Fruit fly (Drosophila melanogaster) whole organism, embryonic: ENCODE results near the gene alpha4GT2.

Experiments used
- CG31224 ChIP-seq: fragments of 200-800 bp; sonication (Bioruptor generic); IDR thresholded peaks from 2 replicates; pipeline ENCODE4 v1.3.6; 2022; ENCODE audit warnings: missing biosample characterization, missing genetic modification characterization
- CG7372 ChIP-seq: fragments of 200-800 bp; sonication (Bioruptor generic); IDR thresholded peaks from 2 replicates; pipeline ENCODE4 v1.3.6; 2022; ENCODE audit warnings: missing biosample characterization, missing genetic modification characterization
- CG9215 ChIP-seq: fragments of 200-800 bp; sonication (Bioruptor generic); IDR thresholded peaks from 2 replicates; pipeline ENCODE4 v1.3.6; 2022; ENCODE audit warnings: missing biosample characterization, missing genetic modification characterization
- CTCF ChIP-seq: fragments of 200-800 bp; sonication (Bioruptor generic); optimal IDR thresholded peaks from 2 replicates; lab custom pipeline; 2017; ENCODE audit warnings: missing biosample characterization, mild to moderate bottlenecking, missing genetic modification characterization, moderate library complexity
- Dp ChIP-seq: fragments of 200-800 bp; sonication (Bioruptor generic); optimal IDR thresholded peaks from 2 replicates; lab custom pipeline; 2018; ENCODE audit warnings: missing biosample characterization, mild to moderate bottlenecking, missing genetic modification characterization, moderate library complexity
- E2f2 ChIP-seq: fragments of 200-800 bp; sonication (Bioruptor generic); IDR thresholded peaks from 2 replicates; pipeline ENCODE4 v1.3.6; 2022; ENCODE audit warnings: missing biosample characterization, missing genetic modification characterization
- Nf-YA ChIP-seq: fragments of 200-800 bp; sonication (Bioruptor generic); IDR thresholded peaks from 2 replicates; pipeline ENCODE4 v1.3.6; 2022; ENCODE audit warnings: missing biosample characterization, missing genetic modification characterization
- Ravus ChIP-seq: fragments of 200-800 bp; sonication (Bioruptor generic); IDR thresholded peaks from 2 replicates; pipeline ENCODE4 v1.3.6; 2022; ENCODE audit warnings: missing biosample characterization, missing genetic modification characterization
- Rx ChIP-seq: fragments of 200-800 bp; sonication (Bioruptor generic); IDR thresholded peaks from 2 replicates; pipeline ENCODE4 v1.3.6; 2022; ENCODE audit warnings: missing biosample characterization, missing genetic modification characterization
- Xrp1 ChIP-seq: fragments of 200-800 bp; sonication (Bioruptor generic); IDR thresholded peaks from 2 replicates; pipeline ENCODE4 v1.3.6; 2022; ENCODE audit warnings: missing biosample characterization, missing genetic modification characterization
- ind ChIP-seq: fragments of 200-800 bp; sonication (Bioruptor generic); optimal IDR thresholded peaks from 3 replicates; lab custom pipeline; 2016; ENCODE audit warnings: missing biosample characterization, missing genetic modification characterization
- insv ChIP-seq, 2 experiments: fragments of 200-800 bp; sonication (Bioruptor generic); optimal IDR thresholded peaks; 3 replicates each; lab custom pipeline; 2016 to 2018; ENCODE audit warnings: missing biosample characterization in 2 of 2, missing genetic modification characterization in 2 of 2
- tgo ChIP-seq: fragments of 200-800 bp; sonication (Bioruptor generic); IDR thresholded peaks from 3 replicates; pipeline ENCODE4 v1.3.6; 2022; ENCODE audit warnings: missing biosample characterization, missing genetic modification characterization
- usp ChIP-seq: fragments of >200 bp; optimal IDR thresholded peaks from 2 replicates; lab custom pipeline; 2017; ENCODE audit warnings: missing biosample characterization, missing genetic modification characterization

DNA sequence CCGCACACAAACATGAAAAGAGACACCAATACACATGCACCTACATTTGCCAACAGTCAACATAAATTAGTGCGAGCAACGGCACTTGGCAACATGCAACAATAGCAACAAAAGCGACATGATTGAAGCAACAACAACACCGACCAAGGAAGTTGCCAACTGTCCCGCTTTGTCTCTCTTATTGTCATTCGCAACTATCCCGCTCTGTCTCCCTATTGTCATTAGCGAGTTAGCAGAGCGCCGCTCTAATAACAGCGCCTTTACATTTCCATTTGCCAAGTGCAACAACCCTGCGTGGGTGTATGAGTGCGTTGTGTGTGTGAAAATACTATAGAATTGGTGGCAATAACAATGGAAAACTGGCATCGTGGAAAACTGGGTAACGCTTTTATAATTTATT is 51.8 kb downstream of the alpha4GT2 start:
- TF ChIP-seq Ravus (GFP tag; lab: Robert Waterston, UW), result no peak
- TF ChIP-seq CG31224 (GFP tag; lab: Robert Waterston, UW), result no peak
- TF ChIP-seq CG9215, result no peak
- no peak for TF ChIP-seq usp (GFP tag; lab: Kevin White, UChicago)
- TF ChIP-seq ind (GFP tag; lab: Kevin White, UChicago), result no peak
- TF ChIP-seq E2f2, result no peak
- TF ChIP-seq Nf-YA (GFP tag; lab: Robert Waterston, UW), result no peak
- no peak for TF ChIP-seq tgo (GFP tag; lab: Robert Waterston, UW)
- no peak for TF ChIP-seq Rx (GFP tag; lab: Robert Waterston, UW)
- TF ChIP-seq Dp (GFP tag; lab: Kevin White, UChicago), result no peak
- no peak for TF ChIP-seq CG7372 (GFP tag; lab: Robert Waterston, UW)
- no peak for TF ChIP-seq CTCF (GFP tag; lab: Kevin White, UChicago)
- TF ChIP-seq insv (GFP tag; optimal IDR thresholded peaks at IDR 0.05; lab: Kevin White, UChicago), result no peak
- no peak for TF ChIP-seq Xrp1 (GFP tag; lab: Robert Waterston, UW)
